Worm (Caenorhabditis elegans) whole organism, L1 larva: ENCODE results near the gene map-2.

Source experiments
- alr-1 ChIP-seq: fragments of 200-800 bp; sonication (Bioruptor generic); optimal IDR thresholded peaks from 2 replicates; lab custom pipeline; 2018; ENCODE audit warnings: borderline replicate concordance, mild to moderate bottlenecking, missing genetic modification characterization, missing compliant biosample characterization
- ceh-82 ChIP-seq, 3 experiments: fragments of 150-350 bp in 1 of 3; sonication (generic microtip) in 2 of 3; optimal IDR thresholded peaks; 2 replicates each; lab custom pipeline; 2014 to 2017; ENCODE audit warnings: missing biosample characterization in 3 of 3, missing genetic modification characterization in 3 of 3
- dpl-1 ChIP-seq, 3 experiments: fragments of 150-350 bp in 2 of 3; sonication (generic microtip) in 1 of 3; optimal IDR thresholded peaks; 2 replicates each; lab custom pipeline; 2014 to 2017; ENCODE audit warnings: missing biosample characterization in 3 of 3, missing genetic modification characterization in 3 of 3, missing genetic modification reagents in 3 of 3
- irx-1 ChIP-seq: sonication (generic microtip); optimal IDR thresholded peaks from 2 replicates; lab custom pipeline; 2016; ENCODE audit warnings: missing genetic modification characterization, missing compliant biosample characterization
- lsy-2 ChIP-seq, 2 experiments: fragments of 150-350 bp; optimal IDR thresholded peaks; 2 replicates each; lab custom pipeline; 2014; ENCODE audit warnings: missing biosample characterization in 2 of 2, missing genetic modification characterization in 2 of 2
- mdl-1 ChIP-seq, 2 experiments: fragments of 150-350 bp; optimal IDR thresholded peaks; 2 replicates each; lab custom pipeline; 2014 to 2017; ENCODE audit warnings: missing biosample characterization in 2 of 2, missing genetic modification characterization in 2 of 2, inconsistent platforms in 1 of 2
- nhr-90 ChIP-seq: sonication (generic microtip); optimal IDR thresholded peaks from 2 replicates; lab custom pipeline; 2016; ENCODE audit warnings: mild to moderate bottlenecking, missing genetic modification characterization, missing compliant biosample characterization; ENCODE audit not compliant: poor library complexity
- tbx-2 ChIP-seq: sonication (generic microtip); optimal IDR thresholded peaks from 2 replicates; lab custom pipeline; 2016; ENCODE audit warnings: missing genetic modification characterization, missing compliant biosample characterization
- xbp-1 ChIP-seq: sonication (generic microtip); optimal IDR thresholded peaks from 2 replicates; lab custom pipeline; 2016; ENCODE audit warnings: missing genetic modification characterization, missing compliant biosample characterization

DNA sequence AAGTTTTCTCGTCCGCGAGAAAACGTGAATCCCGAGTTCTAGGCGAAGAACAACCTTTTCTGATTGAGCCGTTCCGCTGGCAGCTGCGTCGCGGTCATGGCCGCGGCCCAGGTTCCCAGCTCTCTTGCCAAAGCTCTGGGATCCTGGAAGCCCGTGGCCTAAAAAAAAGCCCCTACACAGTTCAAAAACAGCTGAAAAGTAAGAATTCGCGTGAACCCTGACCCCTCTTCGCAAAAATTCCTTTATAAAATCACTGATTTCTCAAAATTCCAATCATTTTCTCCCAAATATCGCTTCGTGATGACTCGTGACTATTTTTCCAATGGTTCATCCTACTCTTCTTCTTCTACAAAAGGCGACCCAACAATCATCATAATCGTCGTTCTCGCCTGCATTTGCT is 12.5 kb upstream of the map-2 start, which contains the start of gene T06A10.107:
- no peak for TF ChIP-seq nhr-90 (tag; lab: Kevin White, UChicago)
- no peak for TF ChIP-seq tbx-2 (tag; lab: Kevin White, UChicago)
- no peak for TF ChIP-seq irx-1 (tag; lab: Kevin White, UChicago)
- TF ChIP-seq alr-1: no peak
- TF ChIP-seq xbp-1 (tag; lab: Kevin White, UChicago): no peak
- no peak for TF ChIP-seq mdl-1 (tag; optimal IDR thresholded peaks at IDR 0.05; lab: Kevin White, UChicago)
- no peak for TF ChIP-seq ceh-82 (tag; optimal IDR thresholded peaks at IDR 0.05; lab: Kevin White, UChicago)
- TF ChIP-seq lsy-2 (tag; optimal IDR thresholded peaks at IDR 0.05; lab: Kevin White, UChicago): no peak
- TF ChIP-seq dpl-1 (GFP tag; optimal IDR thresholded peaks at IDR 0.05; lab: Kevin White, UChicago): no peak
